Worm (Caenorhabditis elegans): ENCODE measurements around the gene unc-98.

unc-98 gene

ce11 chrX:7569685-7570518 is 3.5 kb downstream of the unc-98 start, which contains the start of gene apy-1 (continued):
- TF ChIP-seq ama-1 (optimal IDR thresholded peaks at IDR 0.05) (peak; percentile 47), nhr-102 (tag; optimal IDR thresholded peaks at IDR 0.05) (peak; percentile 32), nhr-42 (GFP tag; IDR thresholded peaks at IDR 0.05) (no peak), zfp-2 (tag; optimal IDR thresholded peaks at IDR 0.05) (no peak), daf-19 (GFP tag; conservative IDR thresholded peaks at IDR 0.05) (no peak), Y48G9A.11 (GFP tag; IDR thresholded peaks at IDR 0.05) (no peak), jun-1 (tag; optimal IDR thresholded peaks at IDR 0.05) (no peak), mep-1 (tag; optimal IDR thresholded peaks at IDR 0.05) (peak; percentile 64), hmg-1.1 (GFP tag; IDR thresholded peaks at IDR 0.05) (no peak), zip-2 (tag; optimal IDR thresholded peaks at IDR 0.05) (no peak), lir-3 (tag; optimal IDR thresholded peaks at IDR 0.05) (no peak), unc-130 (GFP tag; optimal IDR thresholded peaks at IDR 0.05) (peak; percentile 2)

ce11 chrX:7568684-7569289 is 4.6 kb downstream of the unc-98 start:
- TF ChIP-seq hlh-30 (tag; optimal IDR thresholded peaks at IDR 0.05; ENCODE audit: insufficient read depth) = no peak
- TF ChIP-seq lin-38 (GFP tag; IDR thresholded peaks at IDR 0.05) = 0 out of 2 replicates have a peak, but pooled peaks have one; percentile 10
- TF ChIP-seq hlh-11 (tag; optimal IDR thresholded peaks at IDR 0.05) = peak; percentile 8
- TF ChIP-seq ZK546.5 (tag; optimal IDR thresholded peaks at IDR 0.05) = no peak
- TF ChIP-seq unc-62 (GFP tag; optimal IDR thresholded peaks at IDR 0.05 in 1 of 2) = peak in 1 of 2 experiments; percentile 77
- TF ChIP-seq unc-62 (tag; optimal IDR thresholded peaks at IDR 0.05) = no peak
- peak; percentile 45 for TF ChIP-seq nhr-28 (tag; optimal IDR thresholded peaks at IDR 0.05)

ce11 chrX:7565005-7565404 is 8.4 kb downstream of the unc-98 start, which contains the start of gene vps-52:
Gene vps-52 (plus strand): TSS chrX:7565323.
- no peak for TF ChIP-seq T26A8.4 (GFP tag; IDR thresholded peaks at IDR 0.05)
- no peak for TF ChIP-seq zfp-2 (tag; optimal IDR thresholded peaks at IDR 0.05)
- peak; percentile 33 for TF ChIP-seq mes-2 (tag; optimal IDR thresholded peaks at IDR 0.05; ENCODE audit: poor library complexity, severe bottlenecking)
- TF ChIP-seq T20F7.1 (GFP tag; optimal IDR thresholded peaks at IDR 0.05) = peak; percentile 92
- TF ChIP-seq lin-39 (tag; optimal IDR thresholded peaks at IDR 0.05) = no peak
- no peak for TF ChIP-seq F49E8.2 (tag; optimal IDR thresholded peaks at IDR 0.05; ENCODE audit: borderline replicate concordance)
- peak; percentile 7 for TF ChIP-seq dve-1 (tag; optimal IDR thresholded peaks at IDR 0.05; ENCODE audit: insufficient read depth)
- TF ChIP-seq duxl-1 (tag; optimal IDR thresholded peaks at IDR 0.05; ENCODE audit: poor library complexity) = no peak
- TF ChIP-seq nhr-25 (tag; optimal IDR thresholded peaks at IDR 0.05; ENCODE audit: borderline replicate concordance, insufficient read depth) = no peak
- TF ChIP-seq unc-130 (GFP tag; optimal IDR thresholded peaks at IDR 0.05) = no peak
- TF ChIP-seq ceh-62 (tag; optimal IDR thresholded peaks at IDR 0.05) = no peak
- no peak for TF ChIP-seq tag-97 (GFP tag; IDR thresholded peaks at IDR 0.05)
- TF ChIP-seq unc-62 (GFP tag; optimal IDR thresholded peaks at IDR 0.05 in 1 of 2) = no peak
- TF ChIP-seq unc-62 (tag; optimal IDR thresholded peaks at IDR 0.05) = no peak
- no peak for TF ChIP-seq nhr-6 (tag; optimal IDR thresholded peaks at IDR 0.05)
- peak in 1 of 2 experiments; percentile 4 for TF ChIP-seq lsy-2 (tag; optimal IDR thresholded peaks at IDR 0.05)
- TF ChIP-seq fos-1 (tag; optimal IDR thresholded peaks at IDR 0.05) = no peak

ce11 chrX:7563425-7563824 is 10.0 kb downstream of the unc-98 start:
- TF ChIP-seq nhr-41 (GFP tag; IDR thresholded peaks at IDR 0.05) (no peak), saeg-2 (GFP tag; IDR thresholded peaks at IDR 0.05) (no peak), mdt-29 (GFP tag; IDR thresholded peaks at IDR 0.05) (no peak), lin-29 (GFP tag; IDR thresholded peaks at IDR 0.05) (no peak)
